Fruit fly (Drosophila melanogaster): ENCODE results near the gene CG32264.

Gene CG32264

DNA sequence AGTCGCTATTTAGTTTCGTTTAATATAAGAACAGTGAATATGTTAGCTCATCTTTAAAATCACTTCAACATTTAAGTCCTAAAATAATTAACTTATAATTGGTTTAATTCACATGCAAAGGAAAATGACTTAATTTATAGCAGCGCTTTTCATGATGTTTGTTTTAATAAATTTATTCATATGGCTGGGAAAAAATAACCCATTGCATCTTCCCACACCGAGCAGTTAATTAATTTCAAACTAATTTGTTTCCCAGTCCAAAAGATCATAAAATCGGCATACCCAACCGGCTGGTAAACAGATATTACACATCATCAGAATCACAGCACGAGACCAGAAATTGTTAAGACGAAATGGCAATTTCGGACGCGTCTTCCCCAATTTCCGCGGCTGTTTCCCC is 35.4 kb downstream of the CG32264 start (continued):
- no peak for TF ChIP-seq CG6689 (GFP tag; IDR thresholded peaks at IDR 0.05)
- TF ChIP-seq org-1 (GFP tag; optimal IDR thresholded peaks at IDR 0.05), result peak; percentile 6
- no peak for TF ChIP-seq CG14667 (GFP tag; IDR thresholded peaks at IDR 0.05)
- peak; percentile 74 for TF ChIP-seq D19B (GFP tag; optimal IDR thresholded peaks at IDR 0.05)
- TF ChIP-seq Deaf1 (tag; optimal IDR thresholded peaks at IDR 0.05), result no peak
- TF ChIP-seq CG10366 (GFP tag; IDR thresholded peaks at IDR 0.05), result peak; percentile 36; the same call in 1 of the 2 replicates
- no peak for TF ChIP-seq Opbp (GFP tag; IDR thresholded peaks at IDR 0.05; ENCODE audit: partially characterized antibody)
- no peak for TF ChIP-seq CG8924 (tag; optimal IDR thresholded peaks at IDR 0.05)
- 0 out of 2 replicates have a peak, but pooled peaks have one; percentile 13 for TF ChIP-seq CG14441 (GFP tag; IDR thresholded peaks at IDR 0.05)
- TF ChIP-seq CG15011 (GFP tag; optimal IDR thresholded peaks at IDR 0.05), result no peak
- TF ChIP-seq Spps (tag; optimal IDR thresholded peaks at IDR 0.05), result no peak
- no peak for TF ChIP-seq C15 (GFP tag; IDR thresholded peaks at IDR 0.05)
- no peak for TF ChIP-seq inv (GFP tag; IDR thresholded peaks at IDR 0.05; ENCODE audit: partially characterized antibody)
- TF ChIP-seq slbo (GFP tag; IDR thresholded peaks at IDR 0.05), result peak; percentile 73
- no peak for TF ChIP-seq Nf-YB (GFP tag; optimal IDR thresholded peaks at IDR 0.05)
- TF ChIP-seq CG7987 (GFP tag; optimal IDR thresholded peaks at IDR 0.05), result no peak
- no peak for TF ChIP-seq ftz-f1 (GFP tag; optimal IDR thresholded peaks at IDR 0.05)
- TF ChIP-seq Dip2 (GFP tag; IDR thresholded peaks at IDR 0.05), result no peak
- TF ChIP-seq CG16815 (GFP tag; optimal IDR thresholded peaks at IDR 0.05), result no peak
- TF ChIP-seq Xbp1 (GFP tag; optimal IDR thresholded peaks at IDR 0.05), result peak; percentile 32
- peak; percentile 50; the same call in 1 of the 3 replicates for TF ChIP-seq so (GFP tag; IDR thresholded peaks at IDR 0.05)
- peak; percentile 71; the same call in 1 of the 2 replicates for TF ChIP-seq lmd (GFP tag; IDR thresholded peaks at IDR 0.05)
- no peak for TF ChIP-seq Hr39 (optimal IDR thresholded peaks at IDR 0.05)
- no peak for TF ChIP-seq CG30431 (GFP tag; optimal IDR thresholded peaks at IDR 0.05)
- no peak for TF ChIP-seq oc (tag; optimal IDR thresholded peaks at IDR 0.05)
- TF ChIP-seq CG18011 (GFP tag; optimal IDR thresholded peaks at IDR 0.05), result peak; percentile 39
- no peak for TF ChIP-seq CG34224 (GFP tag; IDR thresholded peaks at IDR 0.05; ENCODE audit: partially characterized antibody)
- TF ChIP-seq CG11247 (GFP tag; IDR thresholded peaks at IDR 0.05), result peak; percentile 16; the same call in 1 of the 2 replicates
- TF ChIP-seq br (optimal IDR thresholded peaks at IDR 0.05), result no peak
- no peak for TF ChIP-seq Poxn (GFP tag; IDR thresholded peaks at IDR 0.05)
- TF ChIP-seq Bdp1 (GFP tag; optimal IDR thresholded peaks at IDR 0.05), result no peak
- no peak for TF ChIP-seq CG11398 (GFP tag; optimal IDR thresholded peaks at IDR 0.05)
- TF ChIP-seq CG9215 (GFP tag; IDR thresholded peaks at IDR 0.05), result peak; percentile 47; the same call in 1 of the 2 replicates
- TF ChIP-seq CG8765 (GFP tag; IDR thresholded peaks at IDR 0.05), result no peak
- peak; percentile 57 for TF ChIP-seq CG7786 (GFP tag; optimal IDR thresholded peaks at IDR 0.05)
- TF ChIP-seq CG4360 (GFP tag; IDR thresholded peaks at IDR 0.05), result no peak
- TF ChIP-seq ind (GFP tag; optimal IDR thresholded peaks at IDR 0.05), result peak; percentile 34
- peak; percentile 18 for TF ChIP-seq CG4854 (GFP tag; optimal IDR thresholded peaks at IDR 0.05)
- no peak for TF ChIP-seq CG1602 (GFP tag; optimal IDR thresholded peaks at IDR 0.05)
- no peak for TF ChIP-seq dm (GFP tag; optimal IDR thresholded peaks at IDR 0.05)
- TF ChIP-seq eyg (GFP tag; optimal IDR thresholded peaks at IDR 0.05), result no peak
- TF ChIP-seq trem (tag; optimal IDR thresholded peaks at IDR 0.05), result no peak
- no peak for TF ChIP-seq CG15073 (GFP tag; optimal IDR thresholded peaks at IDR 0.05)
- TF ChIP-seq Jarid2 (GFP tag; optimal IDR thresholded peaks at IDR 0.05), result no peak

DNA sequence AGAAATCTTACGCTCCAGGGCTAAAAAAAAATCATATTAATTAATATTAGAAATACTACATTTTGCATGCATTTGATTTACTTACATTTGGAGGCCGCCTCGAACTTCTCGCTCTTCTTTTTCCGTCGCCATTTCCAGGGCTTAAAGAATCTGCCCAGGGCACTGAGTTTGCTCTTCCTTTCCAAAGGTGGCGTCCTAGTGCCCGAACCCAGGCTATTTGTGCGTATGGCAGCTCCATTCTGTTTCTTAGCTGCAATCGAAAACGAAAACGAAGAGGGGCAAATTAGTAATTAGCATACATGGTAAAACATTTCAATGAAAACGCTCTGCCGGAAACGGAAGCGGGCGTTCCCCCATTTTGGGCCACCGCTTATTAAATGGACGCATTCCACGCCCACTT is 37.1 kb downstream of the CG32264 start:
- TF ChIP-seq pho (GFP tag; optimal IDR thresholded peaks at IDR 0.05) (no peak), Mrtf (GFP tag; IDR thresholded peaks at IDR 0.05) (0 out of 3 replicates have a peak, but pooled peaks have one; percentile 28), tgo (GFP tag; IDR thresholded peaks at IDR 0.05) (no peak), CTCF (GFP tag; optimal IDR thresholded peaks at IDR 0.05) (peak; percentile 88), gro (GFP tag; optimal IDR thresholded peaks at IDR 0.05) (no peak), Med (GFP tag) (peak; percentile 35), trem (tag; optimal IDR thresholded peaks at IDR 0.05) (no peak), CG17328 (GFP tag; IDR thresholded peaks at IDR 0.05) (0 out of 2 replicates have a peak, but pooled peaks have one; percentile 21), CG14965 (GFP tag; optimal IDR thresholded peaks at IDR 0.05; ENCODE audit: borderline replicate concordance) (peak; percentile 53), stwl (tag; optimal IDR thresholded peaks at IDR 0.05) (peak; percentile 15), CG31365 (tag; optimal IDR thresholded peaks at IDR 0.05) (peak; percentile 13), nerfin-2 (GFP tag; IDR thresholded peaks at IDR 0.05; ENCODE audit: partially characterized antibody) (0 out of 2 replicates have a peak, but pooled peaks have one; percentile 36), CG17385 (GFP tag; optimal IDR thresholded peaks at IDR 0.05) (peak; percentile 0)
